Fruit fly (Drosophila melanogaster): ENCODE data around the gene Dmtn.

dm6 chr3R:6353624-6354352 is 51.9 kb downstream of the Dmtn start:
- TF ChIP-seq CTCF (optimal IDR thresholded peaks at IDR 0.05) (no peak), CG8478 (optimal IDR thresholded peaks at IDR 0.05) (no peak)

Data from S2 (cell line).